Worm (Caenorhabditis elegans) whole organism, L1 larva: Measurements from ENCODE around the gene srw-71.

Experiments used
- dpl-1 ChIP-seq, 3 experiments: fragments of 150-350 bp in 2 of 3; sonication (generic microtip) in 1 of 3; optimal IDR thresholded peaks; 2 replicates each; lab custom pipeline; 2014 to 2017; ENCODE audit warnings: missing biosample characterization in 3 of 3, missing genetic modification characterization in 3 of 3, missing genetic modification reagents in 3 of 3
- efl-1 ChIP-seq, 4 experiments: fragments of 150-350 bp; optimal IDR thresholded peaks in 3 of 4; peaks in 1 of 4; 1 replicate in 1 of 4; 2 replicates in 3 of 4; lab custom pipeline; 2014; ENCODE audit warnings: missing biosample characterization in 2 of 4, missing genetic modification characterization in 2 of 4, missing genetic modification reagents in 2 of 4
- egl-27 ChIP-seq, 2 experiments: fragments of 150-350 bp in 1 of 2; sonication (generic microtip); optimal IDR thresholded peaks; 3 replicates each; lab custom pipeline; 2017 to 2018; ENCODE audit warnings: missing biosample characterization in 2 of 2, missing genetic modification characterization in 2 of 2, missing genetic modification reagents in 2 of 2
- ets-5 ChIP-seq: fragments of 200-800 bp; sonication (Bioruptor generic); IDR thresholded peaks from 2 replicates; pipeline ENCODE4 v1.3.6; 2022; ENCODE audit warnings: missing genetic modification characterization, missing compliant biosample characterization
- fkh-10 ChIP-seq: sonication (generic microtip); optimal IDR thresholded peaks from 2 replicates; lab custom pipeline; 2017; ENCODE audit warnings: missing biosample characterization, missing genetic modification reagents, missing genetic modification characterization
- hlh-17 ChIP-seq: fragments of 200-800 bp; sonication (Bioruptor generic); optimal IDR thresholded peaks from 2 replicates; lab custom pipeline; 2018; ENCODE audit warnings: missing genetic modification characterization, mild to moderate bottlenecking, missing compliant biosample characterization, moderate library complexity, borderline replicate concordance
- isw-1 ChIP-seq: fragments of 200-800 bp; sonication (Bioruptor generic); IDR thresholded peaks from 2 replicates; pipeline ENCODE4 v1.3.6; 2022; ENCODE audit warnings: missing genetic modification characterization, missing compliant biosample characterization
- mdl-1 ChIP-seq, 2 experiments: fragments of 150-350 bp; optimal IDR thresholded peaks; 2 replicates each; lab custom pipeline; 2014 to 2017; ENCODE audit warnings: missing biosample characterization in 2 of 2, missing genetic modification characterization in 2 of 2, inconsistent platforms in 1 of 2
- nhr-77 ChIP-seq: fragments of 150-350 bp; optimal IDR thresholded peaks from 2 replicates; lab custom pipeline; 2014; ENCODE audit warnings: missing biosample characterization, missing genetic modification characterization
- snpc-4 ChIP-seq: fragments of 150-350 bp; optimal IDR thresholded peaks from 2 replicates; lab custom pipeline; 2014; ENCODE audit warnings: missing biosample characterization, missing genetic modification characterization
- sptf-1 ChIP-seq: fragments of 150-350 bp; optimal IDR thresholded peaks from 2 replicates; lab custom pipeline; 2014; ENCODE audit warnings: missing biosample characterization, missing genetic modification characterization
- tbx-2 ChIP-seq: sonication (generic microtip); optimal IDR thresholded peaks from 2 replicates; lab custom pipeline; 2016; ENCODE audit warnings: missing genetic modification characterization, missing compliant biosample characterization
- tlp-1 ChIP-seq: fragments of 150-350 bp; optimal IDR thresholded peaks from 2 replicates; lab custom pipeline; 2014; ENCODE audit warnings: missing biosample characterization, missing genetic modification characterization
- unc-62 ChIP-seq: fragments of 150-350 bp; optimal IDR thresholded peaks from 2 replicates; lab custom pipeline; 2014; ENCODE audit warnings: missing biosample characterization, missing genetic modification reagents, missing genetic modification characterization

DNA sequence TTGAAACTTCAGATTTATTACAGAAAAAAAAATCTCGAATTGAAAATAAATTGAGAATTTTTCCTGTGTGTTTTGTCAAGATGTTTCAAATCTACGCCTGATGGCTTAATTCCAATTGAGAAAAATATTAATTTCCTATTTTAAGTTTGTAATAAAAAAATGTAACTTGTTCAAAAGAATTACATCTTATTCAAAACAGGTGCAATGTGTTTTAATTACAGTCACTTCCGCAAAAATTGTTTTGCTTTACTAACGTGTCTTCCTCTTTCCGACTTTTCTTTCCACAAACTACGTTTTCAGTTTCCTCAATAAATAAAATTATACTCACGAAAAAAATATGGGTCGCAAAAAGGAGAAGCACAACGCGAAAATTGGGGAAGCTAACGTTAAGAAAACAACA is 7.1 kb upstream of the srw-71 start, which contains the start of gene F25E5.16:
- TF ChIP-seq sptf-1 (tag; lab: Kevin White, UChicago) (no peak), nhr-77 (no peak), ets-5 (GFP tag; lab: Robert Waterston, UW) (no peak), egl-27 (tag; optimal IDR thresholded peaks at IDR 0.05; lab: Kevin White, UChicago) (no peak), snpc-4 (no peak), isw-1 (no peak), fkh-10 (GFP tag; lab: Kevin White, UChicago) (no peak), mdl-1 (tag; optimal IDR thresholded peaks at IDR 0.05; lab: Kevin White, UChicago) (no peak), dpl-1 (GFP tag; optimal IDR thresholded peaks at IDR 0.05; lab: Kevin White, UChicago) (no peak), tbx-2 (no peak), tlp-1 (tag; lab: Kevin White, UChicago) (no peak), unc-62 (no peak), efl-1 (optimal IDR thresholded peaks at IDR 0.05; lab: Kevin White, UChicago) (no peak), efl-1 (GFP tag; optimal IDR thresholded peaks at IDR 0.05 in 1 of 2; lab: Kevin White, UChicago) (peak in 1 of 2 experiments; percentile 58), hlh-17 (GFP tag; lab: Kevin White, UChicago) (no peak)
